Fruit fly (Drosophila melanogaster) whole organism, prepupa: Measurements from ENCODE around the gene CG11670.

Source experiments
- Blimp-1 ChIP-seq: fragments of 200-800 bp; sonication (Bioruptor generic); optimal IDR thresholded peaks from 3 replicates; lab custom pipeline; 2017; ENCODE audit warnings: missing biosample characterization, missing genetic modification characterization, mild to moderate bottlenecking, moderate library complexity, missing genetic modification reagents
- CG10669 ChIP-seq: fragments of 200-800 bp; sonication (Bioruptor generic); optimal IDR thresholded peaks from 3 replicates; lab custom pipeline; 2018; ENCODE audit warnings: missing biosample characterization, mild to moderate bottlenecking, missing genetic modification characterization, moderate library complexity
- CG11762 ChIP-seq: fragments of 200-800 bp; sonication (Bioruptor generic); optimal IDR thresholded peaks from 3 replicates; lab custom pipeline; 2016; ENCODE audit warnings: missing biosample characterization, missing genetic modification characterization; ENCODE audit not compliant: insufficient read depth
- CG11902 ChIP-seq: fragments of 200-800 bp; sonication (Bioruptor generic); optimal IDR thresholded peaks from 3 replicates; lab custom pipeline; 2016; ENCODE audit warnings: missing biosample characterization, missing genetic modification characterization
- CG1621 ChIP-seq: fragments of 200-800 bp; sonication (Bioruptor generic); optimal IDR thresholded peaks from 3 replicates; lab custom pipeline; 2018; ENCODE audit warnings: missing biosample characterization, mild to moderate bottlenecking, missing genetic modification characterization
- CG16779 ChIP-seq: fragments of 200-800 bp; sonication (Bioruptor generic); optimal IDR thresholded peaks from 3 replicates; lab custom pipeline; 2017; ENCODE audit warnings: missing biosample characterization, mild to moderate bottlenecking, missing genetic modification characterization
- CG3032 ChIP-seq: fragments of 200-800 bp; optimal IDR thresholded peaks from 2 replicates; lab custom pipeline; 2019; ENCODE audit warnings: missing biosample characterization, mild to moderate bottlenecking, missing genetic modification characterization, moderate library complexity
- CG31627 ChIP-seq: fragments of 200-800 bp; sonication (Bioruptor generic); optimal IDR thresholded peaks from 3 replicates; lab custom pipeline; 2016; ENCODE audit warnings: missing biosample characterization, missing genetic modification characterization
- CG34406 ChIP-seq: fragments of 200-800 bp; sonication (Bioruptor generic); optimal IDR thresholded peaks from 3 replicates; lab custom pipeline; 2016; ENCODE audit warnings: missing biosample characterization, missing genetic modification characterization
- CG3919 ChIP-seq: fragments of 200-800 bp; sonication (Bioruptor generic); optimal IDR thresholded peaks from 3 replicates; lab custom pipeline; 2016; ENCODE audit warnings: missing biosample characterization, missing genetic modification characterization
- CG4318 ChIP-seq: fragments of 200-800 bp; sonication (Bioruptor generic); optimal IDR thresholded peaks from 3 replicates; lab custom pipeline; 2017; ENCODE audit warnings: missing biosample characterization, mild to moderate bottlenecking, missing genetic modification characterization
- CG6163 ChIP-seq: fragments of 200-800 bp; sonication (Bioruptor generic); IDR thresholded peaks from 3 replicates; pipeline ENCODE4 v1.3.6; 2022; ENCODE audit warnings: missing biosample characterization, missing genetic modification characterization
- CG6792 ChIP-seq: fragments of 200-800 bp; sonication (Bioruptor generic); optimal IDR thresholded peaks from 3 replicates; lab custom pipeline; 2016; ENCODE audit warnings: missing biosample characterization, missing genetic modification characterization
- CG6808 ChIP-seq: fragments of 200-800 bp; sonication (Bioruptor generic); optimal IDR thresholded peaks from 3 replicates; lab custom pipeline; 2017; ENCODE audit warnings: missing biosample characterization, missing genetic modification characterization, mild to moderate bottlenecking, moderate library complexity, missing genetic modification reagents
- CG7368 ChIP-seq: fragments of 200-800 bp; sonication (Bioruptor generic); optimal IDR thresholded peaks from 3 replicates; lab custom pipeline; 2016; ENCODE audit warnings: missing biosample characterization, missing genetic modification characterization
- CG8119 ChIP-seq: fragments of 200-800 bp; sonication (Bioruptor generic); IDR thresholded peaks from 3 replicates; pipeline ENCODE4 v1.3.6; 2022; ENCODE audit warnings: missing biosample characterization, missing genetic modification characterization
- CG8319 ChIP-seq: fragments of 200-800 bp; sonication (Bioruptor generic); optimal IDR thresholded peaks from 3 replicates; lab custom pipeline; 2016; ENCODE audit warnings: missing biosample characterization, missing genetic modification characterization
- CG8632 ChIP-seq: fragments of 200-800 bp; sonication (Bioruptor generic); optimal IDR thresholded peaks from 3 replicates; lab custom pipeline; 2016; ENCODE audit warnings: missing biosample characterization, missing genetic modification characterization
- Eip75B ChIP-seq: fragments of 200-800 bp; sonication (Bioruptor generic); optimal IDR thresholded peaks from 3 replicates; lab custom pipeline; 2016; ENCODE audit warnings: missing biosample characterization, missing genetic modification characterization
- Eip78C ChIP-seq: fragments of 200-800 bp; sonication (Bioruptor generic); peaks from one replicate; lab custom pipeline; 2016; ENCODE audit warnings: missing biosample characterization, missing genetic modification characterization
- Eip93F ChIP-seq: fragments of 200-800 bp; sonication (Bioruptor generic); optimal IDR thresholded peaks from 2 replicates; lab custom pipeline; 2016; ENCODE audit warnings: missing biosample characterization, mild to moderate bottlenecking, missing genetic modification characterization
- Ets96B ChIP-seq: fragments of 200-800 bp; optimal IDR thresholded peaks from 2 replicates; lab custom pipeline; 2019; ENCODE audit warnings: missing biosample characterization, mild to moderate bottlenecking, missing genetic modification characterization, moderate library complexity
- Hr4 ChIP-seq: fragments of 200-800 bp; sonication (Bioruptor generic); optimal IDR thresholded peaks from 3 replicates; lab custom pipeline; 2016; ENCODE audit warnings: missing biosample characterization, missing genetic modification characterization
- Lpt ChIP-seq: fragments of 200-800 bp; sonication (Bioruptor generic); optimal IDR thresholded peaks from 3 replicates; lab custom pipeline; 2016; ENCODE audit warnings: missing biosample characterization, missing genetic modification characterization
- OdsH ChIP-seq: fragments of 200-800 bp; sonication (Bioruptor generic); optimal IDR thresholded peaks from 3 replicates; lab custom pipeline; 2016; ENCODE audit warnings: missing biosample characterization, missing genetic modification characterization
- Sox102F ChIP-seq: fragments of 200-800 bp; sonication (Bioruptor generic); optimal IDR thresholded peaks from 2 replicates; lab custom pipeline; 2016; ENCODE audit warnings: missing biosample characterization, mild to moderate bottlenecking, missing genetic modification characterization
- Sox14 ChIP-seq: fragments of 200-800 bp; sonication (Bioruptor generic); optimal IDR thresholded peaks from 3 replicates; lab custom pipeline; 2016; ENCODE audit warnings: missing biosample characterization, missing genetic modification characterization
- Sox15 ChIP-seq: fragments of 200-800 bp; sonication (Bioruptor generic); optimal IDR thresholded peaks from 3 replicates; lab custom pipeline; 2016; ENCODE audit warnings: missing biosample characterization, missing genetic modification characterization
- achi ChIP-seq: fragments of 200-800 bp; sonication (Bioruptor generic); optimal IDR thresholded peaks from 3 replicates; lab custom pipeline; 2016; ENCODE audit warnings: missing biosample characterization, missing genetic modification characterization
- cyc ChIP-seq: fragments of 200-800 bp; sonication (Bioruptor generic); optimal IDR thresholded peaks from 3 replicates; lab custom pipeline; 2016; ENCODE audit warnings: missing biosample characterization, missing genetic modification characterization
- dac ChIP-seq: fragments of 200-800 bp; sonication (Bioruptor generic); optimal IDR thresholded peaks from 2 replicates; lab custom pipeline; 2017; ENCODE audit warnings: missing biosample characterization, mild to moderate bottlenecking, missing genetic modification characterization
- dsx ChIP-seq: fragments of 200-800 bp; optimal IDR thresholded peaks from 3 replicates; lab custom pipeline; 2019; ENCODE audit warnings: missing biosample characterization, mild to moderate bottlenecking, missing genetic modification characterization, moderate library complexity; ENCODE audit not compliant: poor library complexity, severe bottlenecking
- eg ChIP-seq: fragments of 200-800 bp; sonication (Bioruptor generic); IDR thresholded peaks from 3 replicates; pipeline ENCODE4 v1.3.6; 2022; ENCODE audit warnings: missing biosample characterization, missing genetic modification characterization
- esn ChIP-seq: fragments of 200-800 bp; sonication (Bioruptor generic); optimal IDR thresholded peaks from 2 replicates; lab custom pipeline; 2016; ENCODE audit warnings: missing biosample characterization, mild to moderate bottlenecking, missing genetic modification characterization, moderate library complexity
- fd59A ChIP-seq: fragments of 200-800 bp; sonication (Bioruptor generic); optimal IDR thresholded peaks from 2 replicates; lab custom pipeline; 2017; ENCODE audit warnings: missing biosample characterization, mild to moderate bottlenecking, missing genetic modification characterization, missing genetic modification reagents
- fd85E ChIP-seq: fragments of 200-800 bp; sonication (Bioruptor generic); optimal IDR thresholded peaks from 3 replicates; lab custom pipeline; 2016; ENCODE audit warnings: missing biosample characterization, missing genetic modification characterization
- lz ChIP-seq: fragments of 200-800 bp; sonication (Bioruptor generic); optimal IDR thresholded peaks from 3 replicates; lab custom pipeline; 2016; ENCODE audit warnings: missing biosample characterization, missing genetic modification characterization
- net ChIP-seq: fragments of 200-800 bp; sonication (Bioruptor generic); optimal IDR thresholded peaks from 3 replicates; lab custom pipeline; 2016; ENCODE audit warnings: missing biosample characterization, missing genetic modification characterization
- spab ChIP-seq: fragments of 200-800 bp; sonication (Bioruptor generic); optimal IDR thresholded peaks from 2 replicates; lab custom pipeline; 2017; ENCODE audit warnings: missing biosample characterization, mild to moderate bottlenecking, missing genetic modification characterization, missing genetic modification reagents
- ss ChIP-seq, 2 experiments: fragments of 200-800 bp; sonication (Bioruptor generic); optimal IDR thresholded peaks; 2 replicates in 1 of 2; 3 replicates in 1 of 2; lab custom pipeline; 2017 to 2018; ENCODE audit warnings: mild to moderate bottlenecking in 2 of 2, missing biosample characterization in 2 of 2, missing genetic modification characterization in 2 of 2, moderate library complexity in 1 of 2
- svp ChIP-seq: fragments of 200-800 bp; sonication (Bioruptor generic); peaks from one replicate; lab custom pipeline; 2016; ENCODE audit warnings: missing biosample characterization, missing genetic modification characterization
- topi ChIP-seq: fragments of 200-800 bp; sonication (Bioruptor generic); optimal IDR thresholded peaks from 3 replicates; lab custom pipeline; 2016; ENCODE audit warnings: missing biosample characterization, missing genetic modification characterization

CG11670 gene

dm6 chr3R:13041750-13042149 is at the start of gene CG11670:
TSS of gene CG11670 (plus strand) at chr3R:13042050.
- TF ChIP-seq CG8119 (no peak), lz (no peak), CG6808 (GFP tag; lab: Kevin White, UChicago) (no peak), CG8319 (GFP tag; lab: Kevin White, UChicago) (no peak), eg (GFP tag; lab: Robert Waterston, UW) (no peak), Hr4 (GFP tag; lab: Kevin White, UChicago) (no peak), CG3032 (tag; lab: Kevin White, UChicago) (no peak), dac (GFP tag; lab: Kevin White, UChicago) (no peak), fd85E (no peak), dsx (GFP tag; lab: Kevin White, UChicago) (no peak), Sox14 (no peak), achi (GFP tag; lab: Kevin White, UChicago) (no peak)
- TF ChIP-seq, all 60 proteins: peak for 0

dm6 chr3R:12993018-12993417 is 48.8 kb upstream of the CG11670 start, which contains the start of gene yellow-f:
TSS of gene yellow-f (minus strand) at chr3R:12993201.
- TF ChIP-seq svp = peak; percentile 98
- no peak for TF ChIP-seq CG16779 (tag; lab: Kevin White, UChicago)

DNA sequence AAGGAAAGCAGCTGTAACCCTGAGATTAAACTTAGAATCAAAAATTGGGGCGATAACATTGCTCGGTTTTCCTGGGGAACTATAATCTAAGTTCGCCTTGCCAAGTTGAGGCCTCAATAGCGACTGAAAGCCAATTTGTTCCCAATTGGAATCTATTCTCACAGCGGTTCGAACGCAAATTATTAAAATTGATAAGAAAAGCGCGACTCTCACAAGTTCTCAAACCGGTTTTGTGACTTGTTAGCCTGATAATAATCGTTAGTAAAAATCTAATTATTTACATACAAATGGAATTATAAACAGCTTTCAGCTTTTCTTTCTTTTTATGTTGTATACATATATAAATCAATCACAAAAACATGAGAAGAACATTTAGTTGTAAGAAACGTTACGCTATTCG is 46.8 kb upstream of the CG11670 start, which contains the start of gene yellow-f2:
TSS of gene yellow-f2 (minus strand) at position 101 of the 400 bp plus-strand sequence.
- TF ChIP-seq ss (GFP tag; optimal IDR thresholded peaks at IDR 0.05; lab: Kevin White, UChicago) (no peak), Lpt (no peak), CG3919 (no peak), svp (no peak), Hr4 (GFP tag; lab: Kevin White, UChicago) (no peak), Eip75B (GFP tag; lab: Kevin White, UChicago) (no peak), spab (GFP tag; lab: Kevin White, UChicago) (no peak), CG7368 (GFP tag; lab: Kevin White, UChicago) (no peak), CG1621 (tag; lab: Kevin White, UChicago) (no peak)

DNA sequence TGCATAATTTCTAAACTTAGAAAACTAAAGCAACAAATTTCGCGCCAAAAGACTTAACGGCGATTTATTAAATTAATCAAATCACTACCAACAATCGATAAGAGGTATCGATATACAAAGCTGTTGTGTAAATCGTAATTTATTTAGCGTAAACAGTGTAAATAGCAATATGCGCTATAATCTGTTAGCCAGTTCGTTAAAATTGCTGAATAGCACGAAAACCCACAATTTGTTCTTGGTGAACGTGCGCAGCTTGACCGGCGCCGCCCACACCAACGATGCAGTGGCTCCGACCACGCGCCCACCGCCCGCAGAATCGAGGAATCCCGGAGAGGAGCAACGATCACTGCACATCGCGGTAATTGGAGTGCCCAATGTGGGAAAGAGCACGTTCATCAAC is 46.3 kb upstream of the CG11670 start, which contains the start of gene CG7488:
TSS of gene CG7488 (plus strand) at position 99 of the 400 bp plus-strand sequence.
- TF ChIP-seq OdsH = no peak
- no peak for TF ChIP-seq Hr4 (GFP tag; lab: Kevin White, UChicago)
- TF ChIP-seq CG8319 (GFP tag; lab: Kevin White, UChicago) = no peak
- TF ChIP-seq dac (GFP tag; lab: Kevin White, UChicago) = no peak
- no peak for TF ChIP-seq ss (GFP tag; optimal IDR thresholded peaks at IDR 0.05; lab: Kevin White, UChicago)
- no peak for TF ChIP-seq topi
- TF ChIP-seq fd59A (GFP tag; lab: Kevin White, UChicago) = no peak
- TF ChIP-seq CG4318 (GFP tag; lab: Kevin White, UChicago) = no peak
- no peak for TF ChIP-seq Eip78C (GFP tag; lab: Kevin White, UChicago)
- no peak for TF ChIP-seq svp

DNA sequence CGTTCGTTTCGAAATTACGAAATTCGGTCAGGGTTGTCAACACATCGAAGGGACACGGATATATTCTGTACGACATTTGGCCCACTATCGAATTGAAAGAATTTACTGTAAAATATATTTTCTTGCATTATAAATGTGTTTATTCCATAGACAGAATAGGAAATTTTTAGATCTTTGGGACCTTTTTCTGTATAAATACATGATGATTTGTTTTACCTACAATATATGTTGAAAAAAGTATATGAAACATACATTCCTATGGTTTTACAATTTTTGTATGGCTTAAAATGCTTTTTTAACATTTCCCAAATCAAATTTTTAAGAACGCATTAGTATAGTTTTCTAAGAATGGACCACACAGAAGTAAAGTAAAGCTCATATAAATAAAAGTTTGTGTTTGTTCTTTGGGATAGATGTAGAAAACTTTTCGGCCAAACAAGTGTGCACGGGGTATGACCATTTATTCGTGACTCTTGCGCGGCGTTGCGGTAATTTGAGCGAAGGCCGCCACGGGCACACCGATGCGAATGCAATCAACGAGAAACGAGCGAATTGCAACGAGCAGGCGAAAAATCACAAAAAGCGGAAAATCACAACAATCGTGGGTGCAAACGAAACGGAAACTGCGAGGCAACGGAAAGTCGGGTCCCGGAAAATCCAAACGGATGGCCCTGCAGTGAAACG is 44.2 kb upstream of the CG11670 start, which contains the start of the genes CG17327, CG44194 and CG7518:
TSS of gene CG17327 (minus strand) at position 177 of the 684 bp plus-strand sequence.
TSS of gene CG44194 (minus strand) at position 177 of the 684 bp plus-strand sequence.
TSS of gene CG7518 (plus strand) at position 540 of the 684 bp plus-strand sequence.
- no peak for TF ChIP-seq OdsH
- no peak for TF ChIP-seq CG6163 (GFP tag; lab: Robert Waterston, UW)
- peak; percentile 27 for TF ChIP-seq esn
- TF ChIP-seq Ets96B (tag; lab: Kevin White, UChicago) = no peak
- TF ChIP-seq CG34406 (GFP tag; lab: Kevin White, UChicago) = no peak
- TF ChIP-seq CG8632 = no peak
- TF ChIP-seq lz = no peak
- TF ChIP-seq CG3032 (tag; lab: Kevin White, UChicago) = peak; percentile 25
- no peak for TF ChIP-seq Sox102F
- peak; percentile 22 for TF ChIP-seq cyc
- TF ChIP-seq fd85E = no peak
- TF ChIP-seq Sox15 = no peak
- TF ChIP-seq Sox14 = no peak
- TF ChIP-seq CG11762 = no peak
- TF ChIP-seq CG6792 (GFP tag; lab: Kevin White, UChicago) = no peak
- no peak for TF ChIP-seq topi
- TF ChIP-seq CG11902 (GFP tag; lab: Kevin White, UChicago) = no peak
- TF ChIP-seq CG10669 = no peak
- TF ChIP-seq Blimp-1 (GFP tag; lab: Kevin White, UChicago) = no peak
- TF ChIP-seq net (GFP tag; lab: Kevin White, UChicago) = no peak
- TF ChIP-seq CG31627 (GFP tag; lab: Kevin White, UChicago) = peak; percentile 1
- TF ChIP-seq Eip93F (GFP tag; lab: Kevin White, UChicago) = no peak
